Worm (Caenorhabditis elegans) whole organism, L1 larva: Measurements from ENCODE around the gene srg-25.

Source experiments
- C04F5.9 ChIP-seq: sonication (generic microtip); optimal IDR thresholded peaks from 2 replicates; lab custom pipeline; 2016; ENCODE audit warnings: missing genetic modification characterization, missing compliant biosample characterization
- aha-1 ChIP-seq: fragments of 150-350 bp; optimal IDR thresholded peaks from 2 replicates; lab custom pipeline; 2014; ENCODE audit warnings: missing biosample characterization, missing genetic modification characterization
- ama-1 ChIP-seq: fragments of 150-350 bp; optimal IDR thresholded peaks from 2 replicates; lab custom pipeline; 2014
- blmp-1 ChIP-seq: fragments of 150-350 bp; optimal IDR thresholded peaks from 2 replicates; lab custom pipeline; 2014; ENCODE audit warnings: missing biosample characterization, missing genetic modification characterization
- ceh-63 ChIP-seq: fragments of 200-800 bp; sonication (Bioruptor generic); optimal IDR thresholded peaks from 2 replicates; lab custom pipeline; 2018; ENCODE audit warnings: mild to moderate bottlenecking, missing genetic modification characterization, missing compliant biosample characterization
- ceh-88 ChIP-seq: fragments of 200-800 bp; sonication (Bioruptor generic); IDR thresholded peaks from 2 replicates; pipeline ENCODE4 v1.3.6; 2022; ENCODE audit warnings: missing genetic modification characterization, missing compliant biosample characterization
- dsc-1 ChIP-seq: sonication (generic microtip); optimal IDR thresholded peaks from 2 replicates; lab custom pipeline; 2016; ENCODE audit warnings: mild to moderate bottlenecking, missing genetic modification characterization, missing compliant biosample characterization
- efl-3 ChIP-seq: fragments of 200-800 bp; sonication (Bioruptor generic); optimal IDR thresholded peaks from 2 replicates; lab custom pipeline; 2018; ENCODE audit warnings: mild to moderate bottlenecking, missing genetic modification characterization, missing compliant biosample characterization
- egl-13 ChIP-seq: sonication (generic microtip); optimal IDR thresholded peaks from 2 replicates; lab custom pipeline; 2016; ENCODE audit warnings: missing genotype, missing genetic modification reagents, missing genetic modification characterization, missing compliant biosample characterization
- elt-3 ChIP-seq, 6 experiments: fragments of 150-350 bp in 1 of 6; sonication (generic microtip); optimal IDR thresholded peaks; 2 replicates each; lab custom pipeline; 2017 to 2018; ENCODE audit warnings: missing biosample characterization in 6 of 6, missing genetic modification characterization in 6 of 6, inconsistent platforms in 1 of 6
- fkh-4 ChIP-seq: sonication (generic microtip); optimal IDR thresholded peaks from 2 replicates; lab custom pipeline; 2016; ENCODE audit warnings: missing compliant biosample characterization, missing genetic modification characterization, borderline replicate concordance
- fkh-8 ChIP-seq: sonication (generic microtip); optimal IDR thresholded peaks from 2 replicates; lab custom pipeline; 2016; ENCODE audit warnings: mild to moderate bottlenecking, missing genetic modification characterization, missing compliant biosample characterization
- fos-1 ChIP-seq: fragments of 150-350 bp; optimal IDR thresholded peaks from 2 replicates; lab custom pipeline; 2014; ENCODE audit warnings: missing biosample characterization, missing genetic modification characterization
- hlh-4 ChIP-seq: sonication (generic microtip); optimal IDR thresholded peaks from 2 replicates; lab custom pipeline; 2016; ENCODE audit warnings: mild to moderate bottlenecking, missing genetic modification characterization, missing compliant biosample characterization
- jun-1 ChIP-seq: fragments of 150-350 bp; optimal IDR thresholded peaks from 2 replicates; lab custom pipeline; 2014; ENCODE audit warnings: missing biosample characterization, missing genetic modification reagents, missing genetic modification characterization
- lin-13 ChIP-seq: fragments of 150-350 bp; optimal IDR thresholded peaks from 2 replicates; lab custom pipeline; 2014; ENCODE audit warnings: missing biosample characterization, missing genetic modification reagents, missing genetic modification characterization
- lin-14 ChIP-seq: fragments of 200-800 bp; sonication (Bioruptor generic); optimal IDR thresholded peaks from 2 replicates; lab custom pipeline; 2018; ENCODE audit warnings: mild to moderate bottlenecking, missing genetic modification characterization, moderate library complexity, missing compliant biosample characterization
- lin-35 ChIP-seq, 2 experiments: fragments of 150-350 bp; optimal IDR thresholded peaks; 2 replicates each; lab custom pipeline; 2014; ENCODE audit warnings: missing biosample characterization in 2 of 2, missing genetic modification characterization in 2 of 2, missing genetic modification reagents in 2 of 2
- lir-3 ChIP-seq: sonication (generic microtip); optimal IDR thresholded peaks from 2 replicates; lab custom pipeline; 2016; ENCODE audit warnings: mild to moderate bottlenecking, missing genetic modification characterization, moderate library complexity, missing compliant biosample characterization; ENCODE audit not compliant: poor library complexity
- lsy-2 ChIP-seq, 2 experiments: fragments of 150-350 bp; optimal IDR thresholded peaks; 2 replicates each; lab custom pipeline; 2014; ENCODE audit warnings: missing biosample characterization in 2 of 2, missing genetic modification characterization in 2 of 2
- mdl-1 ChIP-seq, 2 experiments: fragments of 150-350 bp; optimal IDR thresholded peaks; 2 replicates each; lab custom pipeline; 2014 to 2017; ENCODE audit warnings: missing biosample characterization in 2 of 2, missing genetic modification characterization in 2 of 2, inconsistent platforms in 1 of 2
- nhr-11 ChIP-seq: fragments of 150-350 bp; optimal IDR thresholded peaks from 2 replicates; lab custom pipeline; 2014; ENCODE audit warnings: missing biosample characterization, missing genetic modification characterization
- nhr-19 ChIP-seq: fragments of 200-800 bp; sonication (Bioruptor generic); conservative IDR thresholded peaks from 2 replicates; pipeline ENCODE4 v1.3.6; 2022; ENCODE audit warnings: missing genetic modification characterization, missing compliant biosample characterization
- nhr-20 ChIP-seq: sonication (generic microtip); optimal IDR thresholded peaks from 2 replicates; lab custom pipeline; 2016; ENCODE audit warnings: mild to moderate bottlenecking, missing genetic modification characterization, missing compliant biosample characterization
- nhr-237 ChIP-seq: fragments of 150-350 bp; optimal IDR thresholded peaks from 2 replicates; lab custom pipeline; 2014; ENCODE audit warnings: missing biosample characterization, missing genetic modification characterization
- nhr-76 ChIP-seq: sonication (generic microtip); optimal IDR thresholded peaks from 2 replicates; lab custom pipeline; 2017; ENCODE audit warnings: missing biosample characterization, missing genetic modification characterization
- nhr-85 ChIP-seq: sonication (generic microtip); peaks from one replicate; lab custom pipeline; 2016; ENCODE audit warnings: missing genetic modification characterization, inconsistent platforms, missing compliant biosample characterization
- pax-3 ChIP-seq: fragments of 200-800 bp; sonication (Bioruptor generic); optimal IDR thresholded peaks from 2 replicates; lab custom pipeline; 2018; ENCODE audit warnings: mild to moderate bottlenecking, missing genetic modification characterization, moderate library complexity, missing compliant biosample characterization
- rnt-1 ChIP-seq: sonication (generic microtip); optimal IDR thresholded peaks from 2 replicates; lab custom pipeline; 2016; ENCODE audit warnings: mild to moderate bottlenecking, missing genetic modification characterization, moderate library complexity, missing compliant biosample characterization
- skn-1 ChIP-seq: fragments of 150-350 bp; optimal IDR thresholded peaks from 2 replicates; lab custom pipeline; 2014; ENCODE audit warnings: missing biosample characterization, missing genetic modification characterization
- snu-23 ChIP-seq: sonication (generic microtip); optimal IDR thresholded peaks from 2 replicates; lab custom pipeline; 2016; ENCODE audit warnings: missing genetic modification characterization, missing compliant biosample characterization
- sox-4 ChIP-seq: sonication (generic microtip); optimal IDR thresholded peaks from 2 replicates; lab custom pipeline; 2016; ENCODE audit warnings: missing genetic modification characterization, missing compliant biosample characterization
- swsn-7 ChIP-seq: sonication (generic microtip); optimal IDR thresholded peaks from 2 replicates; lab custom pipeline; 2016; ENCODE audit warnings: missing genetic modification characterization, missing compliant biosample characterization
- unc-98 ChIP-seq: fragments of 200-800 bp; sonication (Bioruptor generic); IDR thresholded peaks from 2 replicates; pipeline ENCODE4 v1.3.6; 2022; ENCODE audit warnings: missing genetic modification characterization, missing compliant biosample characterization
- zag-1 ChIP-seq: fragments of 150-350 bp; optimal IDR thresholded peaks from 2 replicates; lab custom pipeline; 2014; ENCODE audit warnings: missing biosample characterization, missing genetic modification characterization
- zip-4 ChIP-seq: fragments of 200-800 bp; sonication (Bioruptor generic); optimal IDR thresholded peaks from 2 replicates; lab custom pipeline; 2018; ENCODE audit warnings: mild to moderate bottlenecking, missing genetic modification characterization, moderate library complexity, missing compliant biosample characterization
- ztf-11 ChIP-seq, 2 experiments: sonication (generic microtip); optimal IDR thresholded peaks; 2 replicates each; lab custom pipeline; 2016 to 2017; ENCODE audit warnings: missing genetic modification characterization in 2 of 2, missing biosample characterization in 1 of 2, missing compliant biosample characterization in 1 of 2

The srg-25 gene

ce11 chrV:5362220-5362619 is 16.9 kb upstream of the srg-25 start:
- TF ChIP-seq pax-3 (tag; lab: Kevin White, UChicago) (peak; percentile 58), dsc-1 (peak; percentile 89), fkh-8 (tag; lab: Kevin White, UChicago) (peak; percentile 67), fkh-4 (tag; lab: Kevin White, UChicago) (no peak), sox-4 (peak; percentile 31)
- TF ChIP-seq, all 84 proteins: peak for 4

- TF ChIP-seq efl-3 (GFP tag; lab: Kevin White, UChicago) (no peak), hlh-4 (no peak), fos-1 (tag; lab: Kevin White, UChicago) (no peak), ztf-11 (tag; optimal IDR thresholded peaks at IDR 0.05; lab: Kevin White, UChicago) (no peak), swsn-7 (tag; lab: Kevin White, UChicago) (no peak), nhr-76 (tag; lab: Kevin White, UChicago) (no peak), lin-14 (GFP tag; lab: Kevin White, UChicago) (no peak), snu-23 (no peak), pax-3 (tag; lab: Kevin White, UChicago) (no peak), lin-13 (GFP tag; lab: Kevin White, UChicago) (no peak), nhr-20 (no peak), unc-98 (GFP tag; lab: Robert Waterston, UW) (no peak), jun-1 (no peak), ceh-88 (GFP tag; lab: Robert Waterston, UW) (no peak)
These were observed 13.5 kb upstream of the srg-25 start, which contains the start of gene nhr-216 for ce11 chrV:5358772-5359171. Gene nhr-216, minus strand, starts transcription at chrV:5358872.

ce11 chrV:5351483-5351882 is 6.2 kb upstream of the srg-25 start, which contains the start of gene srd-9:
Gene srd-9, plus strand, starts transcription at chrV:5351783.
- TF ChIP-seq ceh-63 (GFP tag; lab: Kevin White, UChicago) (no peak), fos-1 (tag; lab: Kevin White, UChicago) (no peak), aha-1 (tag; lab: Kevin White, UChicago) (no peak)

ce11 chrV:5349471-5349870 is 4.2 kb upstream of the srg-25 start, which contains the start of gene T09D3.3:
Gene T09D3.3, minus strand, starts transcription at chrV:5349571.
- no peak for TF ChIP-seq nhr-11 (tag; lab: Kevin White, UChicago)
- no peak for TF ChIP-seq fkh-8 (tag; lab: Kevin White, UChicago)
- TF ChIP-seq aha-1 (tag; lab: Kevin White, UChicago), result no peak
- TF ChIP-seq swsn-7 (tag; lab: Kevin White, UChicago), result no peak

ce11 chrV:5339497-5339896 is 5.8 kb downstream of the srg-25 start, which contains the start of gene srg-27:
Gene srg-27, plus strand, starts transcription at chrV:5339797.
- TF ChIP-seq lin-35 (GFP tag; optimal IDR thresholded peaks at IDR 0.05; lab: Kevin White, UChicago) (no peak), hlh-4 (no peak), nhr-85 (tag; lab: Kevin White, UChicago) (no peak), ama-1 (lab: Kevin White, UChicago) (no peak), blmp-1 (tag; lab: Kevin White, UChicago) (no peak), rnt-1 (tag; lab: Kevin White, UChicago) (no peak), zag-1 (tag; lab: Kevin White, UChicago) (no peak), lsy-2 (tag; optimal IDR thresholded peaks at IDR 0.05; lab: Kevin White, UChicago) (no peak), skn-1 (no peak), elt-3 (tag; optimal IDR thresholded peaks at IDR 0.05; lab: Kevin White, UChicago) (no peak), nhr-19 (no peak), zip-4 (no peak), C04F5.9 (tag; lab: Kevin White, UChicago) (no peak), lir-3 (tag; lab: Kevin White, UChicago) (no peak), nhr-237 (no peak), mdl-1 (tag; optimal IDR thresholded peaks at IDR 0.05; lab: Kevin White, UChicago) (no peak), egl-13 (tag; lab: Kevin White, UChicago) (no peak), ceh-63 (GFP tag; lab: Kevin White, UChicago) (no peak), lin-13 (GFP tag; lab: Kevin White, UChicago) (no peak), sox-4 (no peak)
